Fruit fly (Drosophila melanogaster): ENCODE data around the gene CG5421.

DNA sequence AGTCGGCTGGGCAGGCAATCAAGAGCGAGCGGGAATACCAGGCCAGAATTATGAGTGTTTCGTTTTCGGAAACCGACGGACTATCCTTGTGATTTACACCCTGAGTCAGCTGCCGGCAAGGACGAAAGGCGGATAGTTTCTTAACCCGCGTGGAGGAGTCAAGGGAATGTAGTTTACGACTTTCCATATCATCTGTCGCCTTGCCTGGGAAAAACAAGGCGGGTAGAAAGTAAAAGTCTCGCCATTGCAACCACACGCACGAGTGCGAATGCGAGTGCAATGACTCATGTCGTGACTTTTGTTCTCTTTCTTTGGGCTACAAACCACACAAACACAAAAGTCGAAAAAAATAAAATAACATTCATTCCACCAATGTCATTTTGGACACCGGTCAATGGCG is 30.6 kb upstream of the CG5421 start:
- TF ChIP-seq CTCF (optimal IDR thresholded peaks at IDR 0.05) (no peak), CG8478 (optimal IDR thresholded peaks at IDR 0.05) (no peak)

Data from S2 (cell line).